Worm (Caenorhabditis elegans): ENCODE measurements around the gene sdn-1.

sdn-1 gene

DNA sequence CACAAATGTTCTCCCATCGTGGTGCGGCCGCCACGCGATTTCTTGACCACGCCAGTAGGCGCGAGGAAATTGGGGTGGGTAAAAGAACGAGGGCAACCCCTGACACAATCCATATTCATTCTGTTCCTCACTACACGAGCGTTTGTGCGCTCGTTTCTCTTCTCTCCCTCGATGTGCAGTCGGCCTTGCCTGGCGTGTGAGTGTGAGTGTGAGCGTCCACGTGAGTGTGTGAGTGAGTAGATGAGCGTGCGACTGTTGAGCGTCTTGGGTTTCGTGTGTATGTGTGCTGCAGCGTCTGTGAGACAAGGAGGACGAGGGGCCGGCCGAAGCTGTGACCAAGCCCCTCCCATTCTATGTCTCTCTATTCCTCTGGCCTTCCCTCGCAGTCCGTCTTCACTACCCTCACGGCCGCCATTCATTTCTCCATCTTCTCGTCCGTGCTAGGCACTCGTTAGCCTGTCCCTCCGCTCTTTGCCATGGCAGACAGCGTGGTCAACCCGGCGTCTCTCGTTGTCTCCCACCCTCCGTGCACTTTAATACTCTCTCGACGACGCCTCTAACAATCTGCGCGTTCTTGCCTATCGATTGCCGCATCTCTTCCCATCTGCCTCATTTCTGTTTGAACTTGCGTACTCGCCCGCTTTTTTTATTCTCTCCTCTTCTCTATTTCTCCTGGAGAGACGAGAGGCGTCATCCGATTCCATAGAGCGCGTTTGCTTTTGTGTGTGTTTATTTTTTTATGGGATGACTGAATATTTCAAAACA, 24.6 kb downstream of the sdn-1 start (continued):
- peak; percentile 93 for TF ChIP-seq xbp-1 (tag; optimal IDR thresholded peaks at IDR 0.05)
- no peak for TF ChIP-seq pqm-1 (tag; optimal IDR thresholded peaks at IDR 0.05)
- TF ChIP-seq hlh-17 (GFP tag; optimal IDR thresholded peaks at IDR 0.05; ENCODE audit: borderline replicate concordance) = no peak
- TF ChIP-seq nhr-19 (GFP tag; conservative IDR thresholded peaks at IDR 0.05) = peak; percentile 87
- TF ChIP-seq ceh-8 (GFP tag; optimal IDR thresholded peaks at IDR 0.05) = peak; percentile 85
- peak in 2 of 6 experiments; percentile 33 to 91 for TF ChIP-seq elt-3 (tag; optimal IDR thresholded peaks at IDR 0.05)
- no peak for TF ChIP-seq efl-3 (GFP tag; optimal IDR thresholded peaks at IDR 0.05)
- TF ChIP-seq skn-1 (tag; optimal IDR thresholded peaks at IDR 0.05) = peak; percentile 93
- TF ChIP-seq egl-13 (tag; optimal IDR thresholded peaks at IDR 0.05) = peak; percentile 96
- TF ChIP-seq lin-13 (GFP tag; optimal IDR thresholded peaks at IDR 0.05) = peak; percentile 74
- TF ChIP-seq C34B4.2 (tag; optimal IDR thresholded peaks at IDR 0.05) = no peak
- peak; percentile 94 for TF ChIP-seq dsc-1 (tag; optimal IDR thresholded peaks at IDR 0.05)

DNA sequence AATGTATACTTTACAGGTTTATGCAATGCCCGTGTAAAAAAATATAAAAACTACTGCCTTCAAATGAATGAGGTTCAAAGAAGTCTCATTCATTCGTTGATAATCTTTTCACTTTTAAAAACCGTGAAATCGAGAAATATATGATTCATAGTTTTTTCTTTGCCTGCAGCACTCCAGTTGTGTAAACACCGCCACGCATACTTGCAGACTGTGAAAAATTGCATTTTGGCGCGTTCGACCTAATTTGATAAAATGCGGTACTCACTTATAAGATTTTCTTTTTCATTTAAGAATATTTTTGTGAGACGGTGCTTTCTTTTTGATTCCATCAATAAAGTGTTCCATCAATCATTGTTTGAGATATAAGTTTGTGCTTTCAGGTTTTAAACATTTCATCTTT, 26.4 kb downstream of the sdn-1 start:
- TF ChIP-seq skn-1 (tag; optimal IDR thresholded peaks at IDR 0.05) (no peak), nhr-237 (tag; optimal IDR thresholded peaks at IDR 0.05) (no peak), dpl-1 (GFP tag; optimal IDR thresholded peaks at IDR 0.05) (peak; percentile 21 to 70 (median 69)), blmp-1 (tag; optimal IDR thresholded peaks at IDR 0.05) (peak; percentile 77), lin-39 (tag; optimal IDR thresholded peaks at IDR 0.05) (no peak), nhr-47 (tag; optimal IDR thresholded peaks at IDR 0.05) (peak; percentile 31), tbx-2 (tag; optimal IDR thresholded peaks at IDR 0.05) (peak; percentile 21), unc-130 (tag; optimal IDR thresholded peaks at IDR 0.05) (peak; percentile 21), pqm-1 (tag; optimal IDR thresholded peaks at IDR 0.05) (no peak), snpc-4 (tag; optimal IDR thresholded peaks at IDR 0.05) (no peak), nhr-20 (tag; optimal IDR thresholded peaks at IDR 0.05) (peak; percentile 50), unc-30 (tag; optimal IDR thresholded peaks at IDR 0.05) (no peak), rnt-1 (tag; optimal IDR thresholded peaks at IDR 0.05) (peak; percentile 14), nhr-19 (GFP tag; conservative IDR thresholded peaks at IDR 0.05) (0 out of 2 replicates have a peak, but pooled peaks have one; percentile 4), zip-4 (GFP tag; optimal IDR thresholded peaks at IDR 0.05) (no peak), Y116A8C.19 (tag; optimal IDR thresholded peaks at IDR 0.05; ENCODE audit: borderline replicate concordance) (no peak), elt-2 (tag; optimal IDR thresholded peaks at IDR 0.05) (no peak), F16B12.6 (tag; optimal IDR thresholded peaks at IDR 0.05) (peak; percentile 84), egl-27 (tag; optimal IDR thresholded peaks at IDR 0.05) (no peak), C16A3.4 (tag; optimal IDR thresholded peaks at IDR 0.05) (peak; percentile 46), lsy-2 (tag; optimal IDR thresholded peaks at IDR 0.05) (peak; percentile 20 to 58), mdl-1 (tag; optimal IDR thresholded peaks at IDR 0.05) (peak in 1 of 2 experiments; percentile 32), sup-37 (GFP tag; optimal IDR thresholded peaks at IDR 0.05) (no peak), alr-1 (tag; optimal IDR thresholded peaks at IDR 0.05; ENCODE audit: borderline replicate concordance) (no peak), hpl-2 (GFP tag; optimal IDR thresholded peaks at IDR 0.05) (no peak), xbp-1 (tag; optimal IDR thresholded peaks at IDR 0.05) (peak; percentile 32), C34B4.2 (tag; optimal IDR thresholded peaks at IDR 0.05) (no peak), ztf-11 (tag; optimal IDR thresholded peaks at IDR 0.05) (no peak), mab-9 (GFP tag; IDR thresholded peaks at IDR 0.05) (no peak), nhr-28 (tag; optimal IDR thresholded peaks at IDR 0.05) (no peak), dsc-1 (tag; optimal IDR thresholded peaks at IDR 0.05) (peak; percentile 29), mef-2 (tag; optimal IDR thresholded peaks at IDR 0.05) (no peak), ces-1 (GFP tag; optimal IDR thresholded peaks at IDR 0.05) (no peak), aha-1 (tag; optimal IDR thresholded peaks at IDR 0.05) (no peak), nhr-77 (tag; optimal IDR thresholded peaks at IDR 0.05) (no peak), irx-1 (tag; optimal IDR thresholded peaks at IDR 0.05) (no peak), vab-15 (tag; optimal IDR thresholded peaks at IDR 0.05) (no peak), lin-13 (GFP tag; optimal IDR thresholded peaks at IDR 0.05) (no peak), nhr-90 (tag; optimal IDR thresholded peaks at IDR 0.05; ENCODE audit: poor library complexity) (peak; percentile 16), egl-13 (tag; optimal IDR thresholded peaks at IDR 0.05) (no peak), mep-1 (tag; optimal IDR thresholded peaks at IDR 0.05) (peak; percentile 69), pag-3 (tag; optimal IDR thresholded peaks at IDR 0.05; ENCODE audit: borderline replicate concordance, insufficient read depth) (no peak), efl-3 (GFP tag; optimal IDR thresholded peaks at IDR 0.05) (no peak), ets-5 (GFP tag; IDR thresholded peaks at IDR 0.05) (no peak)

Measured in whole organism, L1 larva.